Fruit fly (Drosophila melanogaster) whole organism, prepupa: ENCODE results near the gene HDAC6.

Experiments used
- Blimp-1 ChIP-seq: fragments of 200-800 bp; sonication (Bioruptor generic); optimal IDR thresholded peaks from 3 replicates; lab custom pipeline; 2017; ENCODE audit warnings: missing biosample characterization, missing genetic modification characterization, mild to moderate bottlenecking, moderate library complexity, missing genetic modification reagents
- CG10669 ChIP-seq: fragments of 200-800 bp; sonication (Bioruptor generic); optimal IDR thresholded peaks from 3 replicates; lab custom pipeline; 2018; ENCODE audit warnings: missing biosample characterization, mild to moderate bottlenecking, missing genetic modification characterization, moderate library complexity
- CG11294 ChIP-seq: fragments of 200-800 bp; sonication (Bioruptor generic); IDR thresholded peaks from 2 replicates; pipeline ENCODE4 v1.3.6; 2022; ENCODE audit warnings: missing biosample characterization, missing genetic modification characterization
- CG11762 ChIP-seq: fragments of 200-800 bp; sonication (Bioruptor generic); optimal IDR thresholded peaks from 3 replicates; lab custom pipeline; 2016; ENCODE audit warnings: missing biosample characterization, missing genetic modification characterization; ENCODE audit not compliant: insufficient read depth
- CG15336 ChIP-seq: fragments of 200-800 bp; sonication (Bioruptor generic); IDR thresholded peaks from 2 replicates; pipeline ENCODE4 v1.3.6; 2022; ENCODE audit warnings: missing biosample characterization, missing genetic modification characterization
- CG16779 ChIP-seq: fragments of 200-800 bp; sonication (Bioruptor generic); optimal IDR thresholded peaks from 3 replicates; lab custom pipeline; 2017; ENCODE audit warnings: missing biosample characterization, mild to moderate bottlenecking, missing genetic modification characterization
- CG3032 ChIP-seq: fragments of 200-800 bp; optimal IDR thresholded peaks from 2 replicates; lab custom pipeline; 2019; ENCODE audit warnings: missing biosample characterization, mild to moderate bottlenecking, missing genetic modification characterization, moderate library complexity
- CG32006 ChIP-seq: fragments of 200-800 bp; sonication (Bioruptor generic); optimal IDR thresholded peaks from 3 replicates; lab custom pipeline; 2017; ENCODE audit warnings: missing biosample characterization, mild to moderate bottlenecking, missing genetic modification characterization
- CG34406 ChIP-seq: fragments of 200-800 bp; sonication (Bioruptor generic); optimal IDR thresholded peaks from 3 replicates; lab custom pipeline; 2016; ENCODE audit warnings: missing biosample characterization, missing genetic modification characterization
- CG4318 ChIP-seq: fragments of 200-800 bp; sonication (Bioruptor generic); optimal IDR thresholded peaks from 3 replicates; lab custom pipeline; 2017; ENCODE audit warnings: missing biosample characterization, mild to moderate bottlenecking, missing genetic modification characterization
- CG6163 ChIP-seq: fragments of 200-800 bp; sonication (Bioruptor generic); IDR thresholded peaks from 3 replicates; pipeline ENCODE4 v1.3.6; 2022; ENCODE audit warnings: missing biosample characterization, missing genetic modification characterization
- CG6276 ChIP-seq: fragments of 200-800 bp; sonication (Bioruptor generic); optimal IDR thresholded peaks from 2 replicates; lab custom pipeline; 2017; ENCODE audit warnings: missing biosample characterization, mild to moderate bottlenecking, missing genetic modification characterization
- CG6792 ChIP-seq: fragments of 200-800 bp; sonication (Bioruptor generic); optimal IDR thresholded peaks from 3 replicates; lab custom pipeline; 2016; ENCODE audit warnings: missing biosample characterization, missing genetic modification characterization
- CG6808 ChIP-seq: fragments of 200-800 bp; sonication (Bioruptor generic); optimal IDR thresholded peaks from 3 replicates; lab custom pipeline; 2017; ENCODE audit warnings: missing biosample characterization, missing genetic modification characterization, mild to moderate bottlenecking, moderate library complexity, missing genetic modification reagents
- CG6854 ChIP-seq: fragments of 200-800 bp; sonication (Bioruptor generic); optimal IDR thresholded peaks from 2 replicates; lab custom pipeline; 2017; ENCODE audit warnings: missing biosample characterization, mild to moderate bottlenecking, missing genetic modification characterization
- CG7368 ChIP-seq: fragments of 200-800 bp; sonication (Bioruptor generic); optimal IDR thresholded peaks from 3 replicates; lab custom pipeline; 2016; ENCODE audit warnings: missing biosample characterization, missing genetic modification characterization
- CG8119 ChIP-seq: fragments of 200-800 bp; sonication (Bioruptor generic); IDR thresholded peaks from 3 replicates; pipeline ENCODE4 v1.3.6; 2022; ENCODE audit warnings: missing biosample characterization, missing genetic modification characterization
- CG8319 ChIP-seq: fragments of 200-800 bp; sonication (Bioruptor generic); optimal IDR thresholded peaks from 3 replicates; lab custom pipeline; 2016; ENCODE audit warnings: missing biosample characterization, missing genetic modification characterization
- CG9139 ChIP-seq: fragments of 200-800 bp; sonication (Bioruptor generic); optimal IDR thresholded peaks from 3 replicates; lab custom pipeline; 2017; ENCODE audit warnings: missing biosample characterization, mild to moderate bottlenecking, missing genetic modification characterization
- Eip78C ChIP-seq: fragments of 200-800 bp; sonication (Bioruptor generic); peaks from one replicate; lab custom pipeline; 2016; ENCODE audit warnings: missing biosample characterization, missing genetic modification characterization
- Ets21C ChIP-seq: fragments of 200-800 bp; sonication (Bioruptor generic); optimal IDR thresholded peaks from 3 replicates; lab custom pipeline; 2016; ENCODE audit warnings: missing biosample characterization, missing genetic modification characterization
- Gug ChIP-seq: fragments of 200-800 bp; sonication (Bioruptor generic); IDR thresholded peaks from 2 replicates; pipeline ENCODE4 v1.3.6; 2022; ENCODE audit warnings: missing biosample characterization, missing genetic modification characterization
- Hr38 ChIP-seq: sonication (Bioruptor generic); optimal IDR thresholded peaks from 2 replicates; lab custom pipeline; 2016; ENCODE audit warnings: missing biosample characterization, missing genetic modification characterization
- Hr39 ChIP-seq: fragments of 200-800 bp; sonication (Bioruptor generic); optimal IDR thresholded peaks from 2 replicates; lab custom pipeline; 2016; ENCODE audit warnings: missing biosample characterization, missing genetic modification characterization
- Lpt ChIP-seq: fragments of 200-800 bp; sonication (Bioruptor generic); optimal IDR thresholded peaks from 3 replicates; lab custom pipeline; 2016; ENCODE audit warnings: missing biosample characterization, missing genetic modification characterization
- Smox ChIP-seq: fragments of 200-800 bp; sonication (Bioruptor generic); optimal IDR thresholded peaks from 3 replicates; lab custom pipeline; 2016; ENCODE audit warnings: missing biosample characterization, missing genetic modification characterization
- Sox102F ChIP-seq: fragments of 200-800 bp; sonication (Bioruptor generic); optimal IDR thresholded peaks from 2 replicates; lab custom pipeline; 2016; ENCODE audit warnings: missing biosample characterization, mild to moderate bottlenecking, missing genetic modification characterization
- Sox14 ChIP-seq: fragments of 200-800 bp; sonication (Bioruptor generic); optimal IDR thresholded peaks from 3 replicates; lab custom pipeline; 2016; ENCODE audit warnings: missing biosample characterization, missing genetic modification characterization
- acj6 ChIP-seq: fragments of 200-800 bp; sonication (Bioruptor generic); optimal IDR thresholded peaks from 3 replicates; lab custom pipeline; 2016; ENCODE audit warnings: missing biosample characterization, missing genetic modification characterization
- cyc ChIP-seq: fragments of 200-800 bp; sonication (Bioruptor generic); optimal IDR thresholded peaks from 3 replicates; lab custom pipeline; 2016; ENCODE audit warnings: missing biosample characterization, missing genetic modification characterization
- dac ChIP-seq: fragments of 200-800 bp; sonication (Bioruptor generic); optimal IDR thresholded peaks from 2 replicates; lab custom pipeline; 2017; ENCODE audit warnings: missing biosample characterization, mild to moderate bottlenecking, missing genetic modification characterization
- eg ChIP-seq: fragments of 200-800 bp; sonication (Bioruptor generic); IDR thresholded peaks from 3 replicates; pipeline ENCODE4 v1.3.6; 2022; ENCODE audit warnings: missing biosample characterization, missing genetic modification characterization
- esn ChIP-seq: fragments of 200-800 bp; sonication (Bioruptor generic); optimal IDR thresholded peaks from 2 replicates; lab custom pipeline; 2016; ENCODE audit warnings: missing biosample characterization, mild to moderate bottlenecking, missing genetic modification characterization, moderate library complexity
- fd59A ChIP-seq: fragments of 200-800 bp; sonication (Bioruptor generic); optimal IDR thresholded peaks from 2 replicates; lab custom pipeline; 2017; ENCODE audit warnings: missing biosample characterization, mild to moderate bottlenecking, missing genetic modification characterization, missing genetic modification reagents
- lz ChIP-seq: fragments of 200-800 bp; sonication (Bioruptor generic); optimal IDR thresholded peaks from 3 replicates; lab custom pipeline; 2016; ENCODE audit warnings: missing biosample characterization, missing genetic modification characterization
- pdm3 ChIP-seq: fragments of 200-800 bp; sonication (Bioruptor generic); optimal IDR thresholded peaks from 3 replicates; lab custom pipeline; 2016; ENCODE audit warnings: missing biosample characterization, missing genetic modification characterization
- salr ChIP-seq, 2 experiments: fragments of 200-800 bp; sonication (Bioruptor generic); optimal IDR thresholded peaks; 3 replicates each; lab custom pipeline; 2016 to 2018; ENCODE audit warnings: missing biosample characterization in 2 of 2, missing genetic modification characterization in 2 of 2, mild to moderate bottlenecking in 1 of 2
- spab ChIP-seq: fragments of 200-800 bp; sonication (Bioruptor generic); optimal IDR thresholded peaks from 2 replicates; lab custom pipeline; 2017; ENCODE audit warnings: missing biosample characterization, mild to moderate bottlenecking, missing genetic modification characterization, missing genetic modification reagents
- ss ChIP-seq, 2 experiments: fragments of 200-800 bp; sonication (Bioruptor generic); optimal IDR thresholded peaks; 2 replicates in 1 of 2; 3 replicates in 1 of 2; lab custom pipeline; 2017 to 2018; ENCODE audit warnings: mild to moderate bottlenecking in 2 of 2, missing biosample characterization in 2 of 2, missing genetic modification characterization in 2 of 2, moderate library complexity in 1 of 2
- topi ChIP-seq: fragments of 200-800 bp; sonication (Bioruptor generic); optimal IDR thresholded peaks from 3 replicates; lab custom pipeline; 2016; ENCODE audit warnings: missing biosample characterization, missing genetic modification characterization

HDAC6 gene

DNA sequence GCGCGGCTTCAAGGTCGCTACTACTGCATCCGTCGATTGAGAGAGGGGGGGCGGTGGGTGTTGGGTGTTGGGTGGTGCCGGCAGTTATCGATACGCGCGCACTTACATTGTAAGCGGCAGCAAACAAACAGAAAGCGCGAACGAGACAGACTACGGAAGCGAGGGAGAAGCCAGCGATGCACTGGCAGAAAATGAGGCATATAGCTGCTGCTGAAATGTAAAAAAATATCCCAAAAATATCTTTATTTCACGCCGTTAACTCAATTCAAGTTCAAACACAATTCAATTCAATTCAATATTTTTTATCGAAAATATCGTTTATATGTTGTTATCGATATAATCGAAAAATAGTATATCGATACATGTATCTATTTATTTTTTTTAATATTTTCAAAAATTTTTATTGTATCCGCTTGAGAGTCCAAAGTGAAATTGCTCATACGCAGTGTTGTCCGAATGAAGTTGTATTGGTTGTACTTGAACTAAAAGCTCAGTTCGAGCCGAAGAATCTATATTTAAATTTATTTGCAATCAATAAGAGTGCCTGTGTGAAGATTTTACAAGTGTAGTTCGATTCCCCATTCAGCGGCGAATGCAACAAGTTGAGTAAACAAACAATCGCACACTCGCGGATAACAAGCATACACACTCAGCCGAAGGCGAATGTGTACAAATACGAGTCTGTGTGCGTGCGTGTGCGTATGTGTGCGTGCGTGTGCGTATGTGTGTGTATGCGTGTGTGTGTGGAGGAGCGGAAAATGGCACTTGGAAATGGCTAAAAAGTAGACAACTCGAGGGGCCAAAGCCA, 20.8 kb upstream of the HDAC6 start (continued):
- peak; percentile 73 for TF ChIP-seq topi (GFP tag; lab: Kevin White, UChicago)
- peak; percentile 24 for TF ChIP-seq Sox102F
- peak; percentile 45 for TF ChIP-seq CG3032 (tag; lab: Kevin White, UChicago)
- TF ChIP-seq cyc (GFP tag; lab: Kevin White, UChicago) = peak; percentile 59
- peak; percentile 13 for TF ChIP-seq CG8319 (GFP tag; lab: Kevin White, UChicago)
- peak; percentile 56 for TF ChIP-seq CG10669 (GFP tag; lab: Kevin White, UChicago)
- peak; percentile 25 for TF ChIP-seq Lpt
- TF ChIP-seq CG9139 (GFP tag; lab: Kevin White, UChicago) = no peak
- TF ChIP-seq CG32006 (GFP tag; lab: Kevin White, UChicago) = peak; percentile 85
- TF ChIP-seq Hr38 (GFP tag; lab: Kevin White, UChicago) = no peak
- TF ChIP-seq ss (GFP tag; optimal IDR thresholded peaks at IDR 0.05; lab: Kevin White, UChicago) = peak in 1 of 2 experiments; percentile 57
- peak; percentile 58 for TF ChIP-seq lz (GFP tag; lab: Kevin White, UChicago)
- TF ChIP-seq fd59A (GFP tag; lab: Kevin White, UChicago) = peak; percentile 45
- peak; percentile 57 for TF ChIP-seq Hr39
- TF ChIP-seq Blimp-1 (GFP tag; lab: Kevin White, UChicago) = peak; percentile 41
- peak; percentile 46 for TF ChIP-seq dac
- peak; percentile 64 for TF ChIP-seq CG4318
- TF ChIP-seq acj6 (GFP tag; lab: Kevin White, UChicago) = peak; percentile 66
- TF ChIP-seq Gug (GFP tag; lab: Robert Waterston, UW) = peak; percentile 52
- peak; percentile 15 for TF ChIP-seq CG16779 (tag; lab: Kevin White, UChicago)
- peak; percentile 42 for TF ChIP-seq spab (GFP tag; lab: Kevin White, UChicago)
- peak; percentile 52 for TF ChIP-seq Ets21C
- peak; percentile 11 for TF ChIP-seq CG7368 (GFP tag; lab: Kevin White, UChicago)
- TF ChIP-seq Eip78C (GFP tag; lab: Kevin White, UChicago) = peak; percentile 91
- TF ChIP-seq CG6808 (GFP tag; lab: Kevin White, UChicago) = peak; percentile 42
- TF ChIP-seq eg (GFP tag; lab: Robert Waterston, UW) = peak; percentile 68
- TF ChIP-seq CG11294 (GFP tag; lab: Robert Waterston, UW) = peak; percentile 45; the same call in 1 of the 2 replicates
- no peak for TF ChIP-seq CG6854 (GFP tag; lab: Kevin White, UChicago)
- peak; percentile 67 for TF ChIP-seq Smox (GFP tag; lab: Kevin White, UChicago)
- peak; percentile 51 for TF ChIP-seq CG11762 (GFP tag; lab: Kevin White, UChicago)
- TF ChIP-seq Sox14 (GFP tag; lab: Kevin White, UChicago) = peak; percentile 37

DNA sequence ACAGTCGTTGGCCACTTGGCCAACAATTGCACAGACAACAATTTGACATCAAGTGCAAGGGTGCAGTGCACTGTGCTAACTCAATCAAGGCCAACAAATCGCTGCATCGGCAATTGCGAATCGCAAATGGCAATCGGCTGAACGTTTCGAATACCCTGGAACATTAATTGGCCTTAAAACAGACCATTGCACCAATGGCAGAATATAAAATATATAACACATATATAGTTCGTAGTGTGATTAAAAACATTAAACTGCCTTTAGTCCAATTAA, 20.3 kb upstream of the HDAC6 start:
- TF ChIP-seq eg (GFP tag; lab: Robert Waterston, UW) = no peak
- no peak for TF ChIP-seq CG34406 (GFP tag; lab: Kevin White, UChicago)
- TF ChIP-seq CG32006 (GFP tag; lab: Kevin White, UChicago) = no peak
- no peak for TF ChIP-seq spab (GFP tag; lab: Kevin White, UChicago)
- TF ChIP-seq CG8119 (GFP tag; lab: Robert Waterston, UW) = no peak
- no peak for TF ChIP-seq pdm3 (GFP tag; lab: Kevin White, UChicago)
- TF ChIP-seq CG3032 (tag; lab: Kevin White, UChicago) = no peak
- no peak for TF ChIP-seq CG9139 (GFP tag; lab: Kevin White, UChicago)
- no peak for TF ChIP-seq CG6854 (GFP tag; lab: Kevin White, UChicago)
- TF ChIP-seq CG6792 (GFP tag; lab: Kevin White, UChicago) = no peak
- no peak for TF ChIP-seq esn (GFP tag; lab: Kevin White, UChicago)

DNA sequence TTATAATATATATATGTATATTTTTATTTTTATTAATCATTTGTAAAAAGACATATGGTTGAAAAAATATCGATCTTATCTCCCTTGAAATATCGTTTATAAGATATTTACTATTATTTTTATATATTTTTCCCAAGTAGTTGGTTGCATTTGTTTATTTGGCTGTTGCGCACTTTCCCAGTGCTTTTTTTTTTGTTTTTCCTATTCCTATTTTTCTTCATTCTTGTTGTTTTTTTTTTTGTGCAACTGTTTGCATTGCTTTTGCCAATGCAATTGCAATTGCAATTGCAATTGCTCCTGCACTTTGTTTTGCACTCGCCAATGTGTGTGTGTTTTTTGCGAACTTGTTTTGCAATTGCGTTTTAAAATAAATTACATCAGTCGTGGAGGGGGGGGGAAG, 19.7 kb upstream of the HDAC6 start:
- TF ChIP-seq CG15336 (GFP tag; lab: Robert Waterston, UW) (peak; percentile 54), Hr39 (no peak), CG6792 (GFP tag; lab: Kevin White, UChicago) (no peak), CG6276 (peak; percentile 85), Blimp-1 (GFP tag; lab: Kevin White, UChicago) (no peak), salr (GFP tag; optimal IDR thresholded peaks at IDR 0.05; lab: Kevin White, UChicago) (no peak), eg (GFP tag; lab: Robert Waterston, UW) (peak; percentile 88), Gug (GFP tag; lab: Robert Waterston, UW) (peak; percentile 25; the same call in 1 of the 2 replicates), CG8319 (GFP tag; lab: Kevin White, UChicago) (no peak), CG6854 (GFP tag; lab: Kevin White, UChicago) (no peak), CG6163 (GFP tag; lab: Robert Waterston, UW) (peak; percentile 48; the same call in 1 of the 3 replicates), CG8119 (GFP tag; lab: Robert Waterston, UW) (peak; percentile 73)
- TF ChIP-seq, all 60 proteins: peak for 6
